Fruit fly (Drosophila melanogaster) whole organism, wandering third instar larva: ENCODE results near the gene Ugt301D1.
A peak's percentile ranks its signal among the peaks of the same experiment; 100 is the strongest.

Source experiments
- CG32264 ChIP-seq: fragments of 200-800 bp; sonication (Bioruptor generic); optimal IDR thresholded peaks from 2 replicates; lab custom pipeline; 2016; ENCODE audit warnings: missing biosample characterization, missing genetic modification characterization
- CG9705 ChIP-seq: fragments of 200-800 bp; sonication (Bioruptor generic); optimal IDR thresholded peaks from 2 replicates; lab custom pipeline; 2018; ENCODE audit warnings: missing biosample characterization, mild to moderate bottlenecking, missing genetic modification characterization
- Dfd ChIP-seq: fragments of >200 bp; optimal IDR thresholded peaks from 2 replicates; lab custom pipeline; 2017; ENCODE audit warnings: missing biosample characterization, missing genetic modification characterization
- Dif ChIP-seq: fragments of 200-275, 200-300 bp; sonication (Bioruptor generic); optimal IDR thresholded peaks from 2 replicates; lab custom pipeline; 2018; ENCODE audit warnings: missing biosample characterization, missing genetic modification characterization; ENCODE audit not compliant: partially characterized antibody
- GATAd ChIP-seq: sonication (Bioruptor generic); optimal IDR thresholded peaks from 2 replicates; lab custom pipeline; 2016; ENCODE audit warnings: missing biosample characterization, missing genetic modification characterization
- HLH106 ChIP-seq: fragments of 200-800 bp; optimal IDR thresholded peaks from 3 replicates; lab custom pipeline; 2019; ENCODE audit warnings: missing biosample characterization, mild to moderate bottlenecking, missing genetic modification characterization, moderate library complexity
- Hnf4 ChIP-seq: fragments of 200-800 bp; sonication (Bioruptor generic); optimal IDR thresholded peaks from 2 replicates; lab custom pipeline; 2016; ENCODE audit warnings: missing biosample characterization, mild to moderate bottlenecking, missing genetic modification characterization
- Hr78 ChIP-seq: fragments of >200 bp; optimal IDR thresholded peaks from 2 replicates; lab custom pipeline; 2017; ENCODE audit warnings: missing biosample characterization, missing genetic modification characterization
- Hr83 ChIP-seq: fragments of 200-300 bp; sonication (Bioruptor generic); optimal IDR thresholded peaks from 2 replicates; lab custom pipeline; 2016; ENCODE audit warnings: missing biosample characterization, mild to moderate bottlenecking, missing genetic modification characterization, moderate library complexity; ENCODE audit not compliant: poor library complexity, severe bottlenecking
- Jra ChIP-seq: sonication (Bioruptor generic); optimal IDR thresholded peaks from 2 replicates; lab custom pipeline; 2016; ENCODE audit warnings: missing biosample characterization, missing genetic modification characterization
- Myc ChIP-seq: fragments of >200 bp; optimal IDR thresholded peaks from 2 replicates; lab custom pipeline; 2017
- N ChIP-seq: fragments of >200 bp; optimal IDR thresholded peaks from 2 replicates; lab custom pipeline; 2018; ENCODE audit warnings: missing biosample characterization, missing external identifiers, missing genetic modification characterization
- OdsH ChIP-seq: fragments of 200-800 bp; sonication (Bioruptor generic); optimal IDR thresholded peaks from 2 replicates; lab custom pipeline; 2016; ENCODE audit warnings: missing biosample characterization, mild to moderate bottlenecking, missing genetic modification characterization
- Rel ChIP-seq, 2 experiments: fragments of 200-800 bp; sonication (Bioruptor generic) in 1 of 2; optimal IDR thresholded peaks; 2 replicates in 1 of 2; 3 replicates in 1 of 2; lab custom pipeline; 2016 to 2019; ENCODE audit warnings: mild to moderate bottlenecking in 2 of 2, missing biosample characterization in 2 of 2, missing genetic modification characterization in 2 of 2, moderate library complexity in 1 of 2
- Vsx2 ChIP-seq: fragments of 200-300, 225-300 bp; sonication (Bioruptor generic); optimal IDR thresholded peaks from 2 replicates; lab custom pipeline; 2018; ENCODE audit warnings: missing biosample characterization, missing genetic modification characterization; ENCODE audit not compliant: partially characterized antibody
- br ChIP-seq: fragments of 200-800 bp; sonication (Bioruptor generic); optimal IDR thresholded peaks from 2 replicates; lab custom pipeline; 2016; ENCODE audit warnings: missing biosample characterization, missing genetic modification characterization
- brk ChIP-seq: fragments of 200-800 bp; sonication (Bioruptor generic); optimal IDR thresholded peaks from 2 replicates; lab custom pipeline; 2016; ENCODE audit warnings: missing biosample characterization, mild to moderate bottlenecking, missing genetic modification characterization
- dl ChIP-seq, 2 experiments: fragments of 175-275, 200-275 bp in 1 of 2; fragments of 200-275 bp in 1 of 2; sonication (Bioruptor generic); optimal IDR thresholded peaks; lab custom pipeline; 2018; ENCODE audit warnings: mild to moderate bottlenecking in 2 of 2, missing biosample characterization in 2 of 2, missing genetic modification characterization in 2 of 2, moderate library complexity in 2 of 2; ENCODE audit not compliant: partially characterized antibody in 2 of 2, insufficient read depth in 1 of 2
- dmrt93B ChIP-seq: fragments of 200-800 bp; sonication (Bioruptor generic); optimal IDR thresholded peaks from 2 replicates; lab custom pipeline; 2018; ENCODE audit warnings: missing biosample characterization, mild to moderate bottlenecking, missing genetic modification characterization
- dsf ChIP-seq: sonication (Bioruptor generic); optimal IDR thresholded peaks from 2 replicates; lab custom pipeline; 2016; ENCODE audit warnings: missing biosample characterization, missing genetic modification characterization, borderline replicate concordance
- ey ChIP-seq: fragments of 200-800 bp; sonication (Bioruptor generic); optimal IDR thresholded peaks from 2 replicates; lab custom pipeline; 2016; ENCODE audit warnings: missing biosample characterization, missing genetic modification characterization
- foxo ChIP-seq, 2 experiments: fragments of 200-800 bp; sonication (Bioruptor generic); optimal IDR thresholded peaks; 2 replicates in 1 of 2; 3 replicates in 1 of 2; lab custom pipeline; 2016 to 2017; ENCODE audit warnings: missing biosample characterization in 2 of 2, missing genetic modification characterization in 2 of 2
- fru ChIP-seq: fragments of 200-800 bp; sonication (Bioruptor generic); optimal IDR thresholded peaks from 3 replicates; lab custom pipeline; 2016; ENCODE audit warnings: missing biosample characterization, mild to moderate bottlenecking, missing genetic modification characterization
- h ChIP-seq: fragments of 200-800 bp; sonication (Bioruptor generic); optimal IDR thresholded peaks from 3 replicates; lab custom pipeline; 2016; ENCODE audit warnings: missing biosample characterization, mild to moderate bottlenecking, missing genetic modification characterization
- jim ChIP-seq: fragments of 175-275, 200-325 bp; sonication (Bioruptor generic); optimal IDR thresholded peaks from 2 replicates; lab custom pipeline; 2016; ENCODE audit warnings: missing biosample characterization, mild to moderate bottlenecking, missing genetic modification characterization
- lola ChIP-seq: fragments of >200 bp; optimal IDR thresholded peaks from 2 replicates; lab custom pipeline; 2017; ENCODE audit warnings: missing biosample characterization, missing genetic modification characterization
- pan ChIP-seq: fragments of >200 bp; optimal IDR thresholded peaks from 2 replicates; lab custom pipeline; 2017
- psq ChIP-seq: fragments of 200-800 bp; sonication (Bioruptor generic); optimal IDR thresholded peaks from 3 replicates; lab custom pipeline; 2017; ENCODE audit warnings: missing biosample characterization, mild to moderate bottlenecking, missing genetic modification characterization, moderate library complexity
- rgr ChIP-seq: fragments of 200-800 bp; sonication (Bioruptor generic); optimal IDR thresholded peaks from 3 replicates; lab custom pipeline; 2016; ENCODE audit warnings: missing biosample characterization, mild to moderate bottlenecking, missing genetic modification characterization
- sv ChIP-seq: fragments of 200-800 bp; sonication (Bioruptor generic); optimal IDR thresholded peaks from 3 replicates; lab custom pipeline; 2016; ENCODE audit warnings: missing biosample characterization, missing genetic modification characterization
- tai ChIP-seq: sonication (Bioruptor generic); optimal IDR thresholded peaks from 2 replicates; lab custom pipeline; 2016; ENCODE audit warnings: missing biosample characterization, missing genetic modification characterization
- woc ChIP-seq: sonication (Bioruptor generic); optimal IDR thresholded peaks from 2 replicates; lab custom pipeline; 2016; ENCODE audit warnings: missing biosample characterization, mild to moderate bottlenecking, missing genetic modification characterization

Gene Ugt301D1

dm6 chr2L:18477455-18477854, 31.9 kb upstream of the Ugt301D1 start (continued):
- TF ChIP-seq brk (GFP tag; lab: Kevin White, UChicago) (peak; percentile 50), Dif (no peak)

DNA sequence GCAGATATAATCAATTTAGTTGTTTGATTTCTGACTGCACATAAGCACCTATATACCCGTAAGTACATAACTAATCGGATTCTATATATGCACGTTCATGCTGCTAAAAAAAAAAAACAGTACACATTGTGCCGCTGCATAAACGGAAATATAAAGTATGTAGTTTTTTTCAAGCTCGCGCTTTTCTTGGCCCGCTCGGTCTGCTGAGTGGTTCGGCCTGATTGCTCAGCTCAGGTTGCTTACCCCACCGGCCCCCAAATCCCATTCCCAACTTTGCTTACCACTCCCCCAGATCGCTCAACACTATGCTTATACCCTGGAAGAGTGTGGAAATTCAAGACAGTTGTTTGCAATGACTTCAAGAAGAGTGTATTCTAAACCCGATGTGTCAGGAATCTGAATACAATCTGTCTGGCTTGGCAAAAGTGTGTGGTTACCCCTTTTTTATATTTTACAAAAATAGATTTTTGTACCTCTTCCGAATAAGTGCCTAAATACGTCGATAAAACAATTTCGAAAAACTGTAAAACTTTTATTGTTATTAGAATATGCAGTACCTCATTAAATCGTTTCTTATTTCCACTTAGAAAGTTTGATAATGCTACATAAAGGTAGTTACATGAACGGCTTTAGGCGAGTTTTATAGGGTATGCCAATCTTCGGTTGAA, 30.7 kb upstream of the Ugt301D1 start:
- no peak for TF ChIP-seq pan (lab: Kevin White, UChicago)
- peak; percentile 25 for TF ChIP-seq woc (GFP tag; lab: Kevin White, UChicago)

DNA sequence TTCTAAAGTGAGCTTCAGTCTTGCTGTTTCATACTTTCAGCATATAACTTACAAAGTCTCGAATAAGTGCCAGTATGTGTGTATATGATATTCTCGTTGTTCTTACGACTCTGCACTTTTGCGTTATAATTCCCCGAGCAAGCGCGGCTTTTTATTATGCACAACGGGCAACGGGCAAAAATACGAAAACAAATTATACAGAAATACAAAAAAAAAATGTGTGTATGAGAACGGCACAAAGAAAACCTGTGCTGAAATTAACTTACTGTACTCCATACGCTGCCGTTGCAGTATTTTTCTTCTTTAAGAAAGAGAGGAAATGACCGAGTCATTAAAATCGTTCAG, 30.2 kb upstream of the Ugt301D1 start:
- TF ChIP-seq OdsH (GFP tag; lab: Kevin White, UChicago) (no peak), dl (GFP tag; optimal IDR thresholded peaks at IDR 0.05; lab: Kevin White, UChicago; ENCODE audit: insufficient read depth in 1 of 2, partially characterized antibody in 2 of 2) (no peak), Rel (GFP tag; optimal IDR thresholded peaks at IDR 0.05; lab: Kevin White, UChicago) (no peak), Rel (tag; optimal IDR thresholded peaks at IDR 0.05; lab: Kevin White, UChicago) (peak; percentile 7), ey (no peak)

- TF ChIP-seq h (GFP tag; lab: Kevin White, UChicago) = no peak
- no peak for TF ChIP-seq dsf (GFP tag; lab: Kevin White, UChicago)
- no peak for TF ChIP-seq fru (GFP tag; lab: Kevin White, UChicago)
- no peak for TF ChIP-seq ey
- no peak for TF ChIP-seq br (GFP tag; lab: Kevin White, UChicago)
- no peak for TF ChIP-seq CG32264 (GFP tag; lab: Kevin White, UChicago)
- TF ChIP-seq N = no peak
- TF ChIP-seq GATAd (GFP tag; lab: Kevin White, UChicago) = no peak
- TF ChIP-seq dl (GFP tag; optimal IDR thresholded peaks at IDR 0.05; lab: Kevin White, UChicago; ENCODE audit: insufficient read depth in 1 of 2, partially characterized antibody in 2 of 2) = no peak
- no peak for TF ChIP-seq OdsH (GFP tag; lab: Kevin White, UChicago)
Observed at dm6 chr2L:18480326-18481028, 28.9 kb upstream of the Ugt301D1 start.

DNA sequence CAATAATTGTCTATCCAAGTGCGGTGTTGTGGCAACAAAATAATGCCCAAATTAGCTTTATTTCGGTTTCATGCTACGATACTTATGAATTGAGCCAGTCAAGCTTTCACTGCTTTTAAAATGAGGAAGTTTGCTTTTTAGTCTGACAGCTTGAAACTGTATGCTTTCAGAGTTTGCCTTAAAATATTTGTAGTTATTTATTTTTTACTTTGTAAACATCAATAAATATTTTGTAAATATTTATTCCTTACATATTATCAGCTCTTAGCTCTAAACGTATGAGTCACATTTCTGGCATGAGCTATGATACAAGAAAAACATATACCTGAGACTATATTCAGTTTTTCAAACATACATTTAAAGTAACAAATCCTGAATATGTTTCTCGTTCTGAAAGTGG, 28.3 kb upstream of the Ugt301D1 start:
- TF ChIP-seq Jra (GFP tag; lab: Kevin White, UChicago) (no peak), Vsx2 (GFP tag; lab: Kevin White, UChicago) (no peak), Hnf4 (no peak), CG9705 (GFP tag; lab: Kevin White, UChicago) (no peak), Hr78 (GFP tag; lab: Kevin White, UChicago) (no peak), OdsH (GFP tag; lab: Kevin White, UChicago) (no peak), jim (GFP tag; lab: Kevin White, UChicago) (no peak), sv (GFP tag; lab: Kevin White, UChicago) (no peak), tai (GFP tag; lab: Kevin White, UChicago) (no peak), foxo (GFP tag; optimal IDR thresholded peaks at IDR 0.05; lab: Kevin White, UChicago) (no peak), h (GFP tag; lab: Kevin White, UChicago) (no peak)

DNA sequence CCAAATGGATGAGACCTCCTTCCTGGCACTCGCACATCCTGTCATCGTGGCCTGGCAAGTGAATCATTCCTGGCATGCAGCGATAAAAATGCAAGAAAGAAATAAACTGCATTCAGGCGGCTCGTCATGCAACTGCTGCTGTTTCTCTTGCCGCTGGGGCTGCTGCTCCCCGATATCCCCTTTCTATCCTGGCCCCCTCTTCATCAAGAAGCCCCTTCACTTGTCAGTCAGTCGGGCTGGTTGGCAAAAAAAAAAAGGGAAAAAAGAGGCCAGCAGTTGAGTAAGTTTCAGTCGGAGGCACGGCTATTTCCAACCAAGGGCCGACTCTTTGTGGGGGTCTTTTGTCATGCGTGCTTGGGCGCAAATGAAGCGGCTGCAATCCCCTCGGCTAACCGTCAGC, 27.6 kb upstream of the Ugt301D1 start:
- no peak for TF ChIP-seq GATAd (GFP tag; lab: Kevin White, UChicago)
- no peak for TF ChIP-seq Dfd
- TF ChIP-seq Hr83 (GFP tag; lab: Kevin White, UChicago) = no peak
- no peak for TF ChIP-seq woc (GFP tag; lab: Kevin White, UChicago)
- TF ChIP-seq rgr (GFP tag; lab: Kevin White, UChicago) = no peak
- TF ChIP-seq dmrt93B = no peak
- no peak for TF ChIP-seq Hr78 (GFP tag; lab: Kevin White, UChicago)
- no peak for TF ChIP-seq HLH106
- no peak for TF ChIP-seq lola (GFP tag; lab: Kevin White, UChicago)
- no peak for TF ChIP-seq N
- TF ChIP-seq Myc (lab: Kevin White, UChicago) = no peak
- TF ChIP-seq CG32264 (GFP tag; lab: Kevin White, UChicago) = no peak
- TF ChIP-seq Dif = no peak
- TF ChIP-seq psq (GFP tag; lab: Kevin White, UChicago) = no peak
- no peak for TF ChIP-seq ey
- TF ChIP-seq OdsH (GFP tag; lab: Kevin White, UChicago) = no peak
- TF ChIP-seq, all 38 proteins: peak for 0
